Worm (Caenorhabditis elegans): ENCODE results near the gene F56D6.8.
"Not testable (repeated sequence)": the region's sequence is repeated elsewhere in the genome, so short reads cannot be mapped to it uniquely, and the experiment has no call there.

The F56D6.8 gene

ce11 chrIV:3912598-3912997 is 18.4 kb upstream of the F56D6.8 start, which contains the start of gene F56D6.20:
Gene F56D6.20, plus strand, starts transcription at chrIV:3912898.
- no peak for TF ChIP-seq snpc-4 (tag; optimal IDR thresholded peaks at IDR 0.05)
- TF ChIP-seq ceh-39 (tag; optimal IDR thresholded peaks at IDR 0.05) = no peak
- TF ChIP-seq mls-2 (tag; optimal IDR thresholded peaks at IDR 0.05) = no peak
- no peak for TF ChIP-seq unc-120 (tag; optimal IDR thresholded peaks at IDR 0.05; ENCODE audit: poor library complexity, severe bottlenecking)
- no peak for TF ChIP-seq unc-39 (tag; optimal IDR thresholded peaks at IDR 0.05)

ce11 chrIV:3911848-3912247 is 17.6 kb upstream of the F56D6.8 start, which contains the start of gene F56D6.18:
Gene F56D6.18, minus strand, starts transcription at chrIV:3911948.
- TF ChIP-seq tbx-8 (GFP tag; optimal IDR thresholded peaks at IDR 0.05); nhr-28 (tag; optimal IDR thresholded peaks at IDR 0.05); nhr-2 (tag; optimal IDR thresholded peaks at IDR 0.05): not testable (repeated sequence)

ce11 chrIV:3909114-3909513 is 14.9 kb upstream of the F56D6.8 start, which contains the start of gene F56D6.13:
Gene F56D6.13, plus strand, starts transcription at chrIV:3909414.
- no peak for TF ChIP-seq nhr-76 (tag; optimal IDR thresholded peaks at IDR 0.05)
- no peak for TF ChIP-seq snpc-4 (tag; optimal IDR thresholded peaks at IDR 0.05)
- no peak for TF ChIP-seq nhr-28 (tag; optimal IDR thresholded peaks at IDR 0.05)
- no peak for TF ChIP-seq ceh-39 (tag; optimal IDR thresholded peaks at IDR 0.05)
- TF ChIP-seq zip-8 (tag; optimal IDR thresholded peaks at IDR 0.05) = no peak
- TF ChIP-seq lsy-2 (tag; optimal IDR thresholded peaks at IDR 0.05) = no peak
- TF ChIP-seq hlh-1 (tag; optimal IDR thresholded peaks at IDR 0.05) = no peak
- TF ChIP-seq bed-3 (GFP tag; optimal IDR thresholded peaks at IDR 0.05) = no peak

DNA sequence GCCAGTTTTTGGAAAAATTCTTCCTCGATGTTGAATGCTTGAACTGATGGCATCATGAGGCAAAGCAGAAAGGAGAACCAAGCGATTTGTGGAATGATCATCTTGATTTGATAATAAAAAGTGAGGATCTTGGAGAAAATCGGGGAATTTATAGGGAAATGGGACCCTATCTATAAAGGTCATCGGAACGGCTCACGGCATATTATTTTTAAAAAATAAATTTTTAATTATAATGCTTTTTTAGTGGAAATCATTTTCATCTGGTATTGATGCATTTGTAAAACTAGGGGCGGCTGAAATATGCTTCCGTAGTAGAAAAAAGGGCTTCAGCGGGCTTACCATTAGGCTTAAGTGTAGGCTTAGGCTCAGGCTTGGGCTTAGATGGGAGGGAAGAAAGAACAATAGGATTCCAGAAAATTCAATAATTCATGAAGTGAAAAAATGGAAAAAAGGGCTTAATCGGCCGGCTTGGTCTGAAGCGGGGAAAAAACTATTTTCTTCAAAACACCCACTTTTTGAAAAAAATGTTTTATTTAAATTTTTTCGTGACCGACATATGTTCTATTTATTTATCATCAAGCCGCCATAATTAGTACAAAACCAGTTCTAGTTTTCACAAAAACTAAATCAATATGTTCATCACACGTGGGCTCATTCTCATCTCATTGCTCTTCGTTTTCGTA is 13.4 kb upstream of the F56D6.8 start, which contains the start of the genes F56D6.22 and F56D6.12:
Gene F56D6.22, minus strand, starts transcription at position 101 of the 683 bp plus-strand sequence.
Gene F56D6.12, plus strand, starts transcription at position 633 of the 683 bp plus-strand sequence.
- TF ChIP-seq cnd-1 (tag; optimal IDR thresholded peaks at IDR 0.05) (no peak), snpc-4 (tag; optimal IDR thresholded peaks at IDR 0.05) (no peak), ham-2 (GFP tag; optimal IDR thresholded peaks at IDR 0.05) (no peak), M03D4.4 (tag; optimal IDR thresholded peaks at IDR 0.05) (no peak), sptf-1 (tag; optimal IDR thresholded peaks at IDR 0.05) (no peak), drap-1 (GFP tag; optimal IDR thresholded peaks at IDR 0.05) (no peak), bed-3 (GFP tag; optimal IDR thresholded peaks at IDR 0.05) (no peak), nhr-12 (tag; optimal IDR thresholded peaks at IDR 0.05) (no peak), zip-8 (tag; optimal IDR thresholded peaks at IDR 0.05) (no peak)

- TF ChIP-seq nhr-237 (tag; optimal IDR thresholded peaks at IDR 0.05) (no peak), hlh-1 (tag; optimal IDR thresholded peaks at IDR 0.05) (no peak), mab-5 (tag; optimal IDR thresholded peaks at IDR 0.05) (no peak), tbx-8 (GFP tag; optimal IDR thresholded peaks at IDR 0.05) (no peak), lin-32 (GFP tag; optimal IDR thresholded peaks at IDR 0.05) (no peak), lin-13 (tag; optimal IDR thresholded peaks at IDR 0.05) (no peak), ceh-83 (GFP tag; optimal IDR thresholded peaks at IDR 0.05) (no peak), bed-3 (GFP tag; optimal IDR thresholded peaks at IDR 0.05) (no peak), elt-3 (tag; optimal IDR thresholded peaks at IDR 0.05) (no peak), mep-1 (tag; optimal IDR thresholded peaks at IDR 0.05) (no peak), mls-2 (tag; optimal IDR thresholded peaks at IDR 0.05) (no peak), unc-120 (tag; optimal IDR thresholded peaks at IDR 0.05; ENCODE audit: poor library complexity, severe bottlenecking) (no peak), ces-1 (GFP tag; optimal IDR thresholded peaks at IDR 0.05) (no peak), nhr-76 (tag; optimal IDR thresholded peaks at IDR 0.05) (no peak)
These were observed 12.2 kb upstream of the F56D6.8 start, which contains the start of gene F56D6.11 for ce11 chrIV:3906393-3906792. Gene F56D6.11, minus strand, starts transcription at chrIV:3906493.

DNA sequence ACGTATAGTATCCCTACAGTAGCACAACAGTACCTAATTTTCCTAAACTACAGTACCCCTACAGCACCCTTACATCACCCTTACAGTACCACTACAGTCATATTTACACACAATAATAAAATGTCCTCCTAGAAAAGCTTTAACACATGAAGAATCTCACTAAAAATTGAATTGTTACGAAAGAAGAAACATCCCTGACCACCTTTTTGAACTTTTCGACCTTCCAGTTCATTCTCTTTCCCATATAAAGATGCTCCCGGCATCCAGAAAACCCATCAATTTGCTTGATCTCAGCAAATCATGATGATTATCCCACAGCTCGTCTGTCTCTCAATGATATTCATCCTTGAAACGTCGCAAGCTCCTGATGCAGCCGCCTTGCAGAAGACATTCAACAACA is 10.4 kb upstream of the F56D6.8 start, which contains the start of gene F56D6.21:
Gene F56D6.21, plus strand, starts transcription at position 301 of the 400 bp plus-strand sequence.
- no peak for TF ChIP-seq snpc-4 (tag; optimal IDR thresholded peaks at IDR 0.05)
- no peak for TF ChIP-seq mls-2 (tag; optimal IDR thresholded peaks at IDR 0.05)
- no peak for TF ChIP-seq nhr-237 (tag; optimal IDR thresholded peaks at IDR 0.05)
- TF ChIP-seq nhr-2 (tag; optimal IDR thresholded peaks at IDR 0.05) = no peak
- TF ChIP-seq nhr-12 (tag; optimal IDR thresholded peaks at IDR 0.05) = no peak
- TF ChIP-seq drap-1 (GFP tag; optimal IDR thresholded peaks at IDR 0.05) = no peak
- TF ChIP-seq pha-4 (tag; optimal IDR thresholded peaks at IDR 0.05) = no peak
- TF ChIP-seq sptf-1 (tag; optimal IDR thresholded peaks at IDR 0.05) = no peak

Data from whole organism, mixed stage, embryonic.